Fruit fly (Drosophila melanogaster) whole organism, embryonic: ENCODE results near the gene CG45218.

Experiments
- CG10366 ChIP-seq: fragments of 200-800 bp; sonication (Bioruptor generic); IDR thresholded peaks from 2 replicates; pipeline ENCODE4 v1.3.6; 2022; ENCODE audit warnings: missing biosample characterization, missing genetic modification characterization
- CG11456 ChIP-seq: fragments of 200-800 bp; sonication (Bioruptor generic); IDR thresholded peaks from 3 replicates; pipeline ENCODE4 v1.3.6; 2022; ENCODE audit warnings: missing biosample characterization, missing genetic modification characterization
- CG14710 ChIP-seq: fragments of 200-800 bp; sonication (Bioruptor generic); optimal IDR thresholded peaks from 3 replicates; lab custom pipeline; 2019; ENCODE audit warnings: missing biosample characterization, mild to moderate bottlenecking, missing genetic modification characterization, moderate library complexity
- CG15479 ChIP-seq: fragments of 200-800 bp; sonication (Bioruptor generic); optimal IDR thresholded peaks from 3 replicates; lab custom pipeline; 2019; ENCODE audit warnings: missing biosample characterization, mild to moderate bottlenecking, missing genetic modification characterization, moderate library complexity
- CG16813 ChIP-seq: fragments of 200-800 bp; sonication (Bioruptor generic); IDR thresholded peaks from 3 replicates; pipeline ENCODE4 v1.3.6; 2022; ENCODE audit warnings: missing biosample characterization, missing genetic modification characterization; ENCODE audit not compliant: partially characterized antibody
- CG17186 ChIP-seq: fragments of 200-800 bp; sonication (Bioruptor generic); optimal IDR thresholded peaks from 3 replicates; lab custom pipeline; 2017; ENCODE audit warnings: missing biosample characterization, missing genetic modification reagents, missing genetic modification characterization
- CG18262 ChIP-seq: fragments of 200-800 bp; optimal IDR thresholded peaks from 3 replicates; lab custom pipeline; 2019; ENCODE audit warnings: missing biosample characterization, mild to moderate bottlenecking, missing genetic modification characterization, moderate library complexity
- CG2116 ChIP-seq: fragments of 200-800 bp; sonication (Bioruptor generic); optimal IDR thresholded peaks from 3 replicates; lab custom pipeline; 2018; ENCODE audit warnings: missing biosample characterization, mild to moderate bottlenecking, missing genetic modification characterization
- CG3281 ChIP-seq: fragments of 200-800 bp; sonication (Bioruptor generic); optimal IDR thresholded peaks from 3 replicates; lab custom pipeline; 2017; ENCODE audit warnings: missing biosample characterization, mild to moderate bottlenecking, missing genetic modification characterization
- CG33213 ChIP-seq: fragments of 200-800 bp; sonication (Bioruptor generic); optimal IDR thresholded peaks from 3 replicates; lab custom pipeline; 2016; ENCODE audit warnings: missing biosample characterization, missing genetic modification characterization
- CG3847 ChIP-seq: fragments of 200-800 bp; sonication (Bioruptor generic); IDR thresholded peaks from 2 replicates; pipeline ENCODE4 v1.3.6; 2022; ENCODE audit warnings: missing biosample characterization, missing genetic modification characterization
- CG3995 ChIP-seq: fragments of 200-800 bp; sonication (Bioruptor generic); optimal IDR thresholded peaks from 3 replicates; lab custom pipeline; 2016; ENCODE audit warnings: missing biosample characterization, missing genetic modification characterization
- CG4617 ChIP-seq: fragments of 200-800 bp; sonication (Bioruptor generic); optimal IDR thresholded peaks from 3 replicates; lab custom pipeline; 2016; ENCODE audit warnings: missing biosample characterization, missing genetic modification characterization, borderline replicate concordance
- CG5245 ChIP-seq: fragments of 200-800 bp; sonication (Bioruptor generic); optimal IDR thresholded peaks from 3 replicates; lab custom pipeline; 2016; ENCODE audit warnings: missing biosample characterization, missing genetic modification characterization
- CG9876 ChIP-seq: fragments of 200-800 bp; sonication (Bioruptor generic); optimal IDR thresholded peaks from 2 replicates; lab custom pipeline; 2016; ENCODE audit warnings: missing biosample characterization, missing genetic modification characterization
- Camta ChIP-seq: fragments of 200-800 bp; sonication (Bioruptor generic); optimal IDR thresholded peaks from 2 replicates; lab custom pipeline; 2016; ENCODE audit warnings: missing biosample characterization, missing genetic modification characterization
- Dad ChIP-seq: fragments of 200-800 bp; sonication (Bioruptor generic); optimal IDR thresholded peaks from 3 replicates; lab custom pipeline; 2016; ENCODE audit warnings: missing biosample characterization, missing genetic modification characterization
- Dll ChIP-seq: fragments of 200-800 bp; sonication (Bioruptor generic); IDR thresholded peaks from 4 replicates; pipeline ENCODE4 v1.3.6; 2022; ENCODE audit warnings: missing biosample characterization, missing genetic modification characterization; ENCODE audit not compliant: partially characterized antibody
- Doc2 ChIP-seq: fragments of 200-800 bp; sonication (Bioruptor generic); IDR thresholded peaks from 2 replicates; pipeline ENCODE4 v1.3.6; 2022; ENCODE audit warnings: missing biosample characterization, missing genetic modification characterization
- Hr3 ChIP-seq: fragments of 200-800 bp; sonication (Bioruptor generic); optimal IDR thresholded peaks from 3 replicates; lab custom pipeline; 2016; ENCODE audit warnings: missing biosample characterization, missing genetic modification characterization
- PHDP ChIP-seq: fragments of 200-800 bp; sonication (Bioruptor generic); optimal IDR thresholded peaks from 3 replicates; lab custom pipeline; 2018; ENCODE audit warnings: missing biosample characterization, mild to moderate bottlenecking, missing genetic modification characterization, moderate library complexity
- ab ChIP-seq: fragments of 200-800 bp; sonication (Bioruptor generic); optimal IDR thresholded peaks from 2 replicates; lab custom pipeline; 2016; ENCODE audit warnings: missing biosample characterization, missing genetic modification characterization
- abd-A ChIP-seq: fragments of 200-800 bp; sonication (Bioruptor generic); optimal IDR thresholded peaks from 3 replicates; lab custom pipeline; 2019; ENCODE audit warnings: missing biosample characterization, mild to moderate bottlenecking, missing genetic modification characterization, moderate library complexity
- amos ChIP-seq: fragments of 200-800 bp; sonication (Bioruptor generic); IDR thresholded peaks from 2 replicates; pipeline ENCODE4 v1.3.6; 2022; ENCODE audit warnings: missing biosample characterization, missing genetic modification characterization; ENCODE audit not compliant: partially characterized antibody
- az2 ChIP-seq: fragments of 200-800 bp; sonication (Bioruptor generic); optimal IDR thresholded peaks from 3 replicates; lab custom pipeline; 2016; ENCODE audit warnings: missing biosample characterization, missing genetic modification characterization
- bbx ChIP-seq: fragments of 200-800 bp; sonication (Bioruptor generic); IDR thresholded peaks from 2 replicates; pipeline ENCODE4 v1.3.6; 2022; ENCODE audit warnings: missing biosample characterization, missing genetic modification characterization; ENCODE audit not compliant: partially characterized antibody
- bowl ChIP-seq: fragments of 200-800 bp; sonication (Bioruptor generic); IDR thresholded peaks from 2 replicates; pipeline ENCODE4 v1.3.6; 2022; ENCODE audit warnings: missing biosample characterization, missing genetic modification characterization
- chinmo ChIP-seq: fragments of 200-800 bp; sonication (Bioruptor generic); IDR thresholded peaks from 4 replicates; pipeline ENCODE4 v1.3.6; 2022; ENCODE audit warnings: missing biosample characterization, missing genetic modification characterization; ENCODE audit not compliant: partially characterized antibody
- exex ChIP-seq: fragments of 200-800 bp; sonication (Bioruptor generic); optimal IDR thresholded peaks from 4 replicates; lab custom pipeline; 2018; ENCODE audit warnings: missing biosample characterization, mild to moderate bottlenecking, missing genetic modification characterization, moderate library complexity
- gcm ChIP-seq: fragments of 200-800 bp; sonication (Bioruptor generic); optimal IDR thresholded peaks from 2 replicates; lab custom pipeline; 2019; ENCODE audit warnings: missing biosample characterization, mild to moderate bottlenecking, missing genetic modification characterization, moderate library complexity
- gro ChIP-seq: fragments of 200-800 bp; sonication (Bioruptor generic); optimal IDR thresholded peaks from 2 replicates; lab custom pipeline; 2016; ENCODE audit warnings: missing biosample characterization, missing genetic modification characterization
- gsb-n ChIP-seq: fragments of 200-800 bp; sonication (Bioruptor generic); optimal IDR thresholded peaks from 3 replicates; lab custom pipeline; 2018; ENCODE audit warnings: missing biosample characterization, mild to moderate bottlenecking, missing genetic modification characterization
- luna ChIP-seq: fragments of 200-800 bp; sonication (Bioruptor generic); optimal IDR thresholded peaks from 2 replicates; lab custom pipeline; 2016; ENCODE audit warnings: missing biosample characterization, missing genetic modification characterization
- mld ChIP-seq: fragments of 200-800 bp; sonication (Bioruptor generic); IDR thresholded peaks from 3 replicates; pipeline ENCODE4 v1.3.6; 2022; ENCODE audit warnings: missing biosample characterization, missing genetic modification characterization; ENCODE audit not compliant: partially characterized antibody
- nerfin-2 ChIP-seq: fragments of 200-800 bp; sonication (Bioruptor generic); IDR thresholded peaks from 2 replicates; pipeline ENCODE4 v1.3.6; 2022; ENCODE audit warnings: missing biosample characterization, missing genetic modification characterization; ENCODE audit not compliant: partially characterized antibody
- phol ChIP-seq: fragments of 200-800 bp; sonication (Bioruptor generic); optimal IDR thresholded peaks from 3 replicates; lab custom pipeline; 2018; ENCODE audit warnings: missing biosample characterization, mild to moderate bottlenecking, missing genetic modification characterization, moderate library complexity
- pum ChIP-seq: fragments of 200-800 bp; sonication (Bioruptor generic); optimal IDR thresholded peaks from 2 replicates; lab custom pipeline; 2016; ENCODE audit warnings: missing biosample characterization, missing genetic modification characterization
- ro ChIP-seq: fragments of 200-800 bp; sonication (Bioruptor generic); IDR thresholded peaks from 2 replicates; pipeline ENCODE4 v1.3.6; 2022; ENCODE audit warnings: missing biosample characterization, missing genetic modification characterization
- sens-2 ChIP-seq: fragments of 200-800 bp; sonication (Bioruptor generic); IDR thresholded peaks from 2 replicates; pipeline ENCODE4 v1.3.6; 2022; ENCODE audit warnings: missing biosample characterization, missing genetic modification characterization
- sim ChIP-seq: fragments of 200-800 bp; sonication (Bioruptor generic); IDR thresholded peaks from 2 replicates; pipeline ENCODE4 v1.3.6; 2022; ENCODE audit warnings: missing biosample characterization, missing genetic modification characterization
- sima ChIP-seq: fragments of 200-800 bp; sonication (Bioruptor generic); optimal IDR thresholded peaks from 2 replicates; lab custom pipeline; 2016; ENCODE audit warnings: missing biosample characterization, missing genetic modification characterization
- sisA ChIP-seq: fragments of 200-800 bp; sonication (Bioruptor generic); IDR thresholded peaks from 2 replicates; pipeline ENCODE4 v1.3.6; 2022; ENCODE audit warnings: missing biosample characterization, missing genetic modification characterization
- tap ChIP-seq: fragments of 200-800 bp; optimal IDR thresholded peaks from 3 replicates; lab custom pipeline; 2019; ENCODE audit warnings: missing biosample characterization, mild to moderate bottlenecking, missing genetic modification characterization, moderate library complexity
- tgo ChIP-seq: fragments of 200-800 bp; sonication (Bioruptor generic); IDR thresholded peaks from 3 replicates; pipeline ENCODE4 v1.3.6; 2022; ENCODE audit warnings: missing biosample characterization, missing genetic modification characterization
- tin ChIP-seq: fragments of 200-800 bp; sonication (Bioruptor generic); optimal IDR thresholded peaks from 3 replicates; lab custom pipeline; 2016; ENCODE audit warnings: missing biosample characterization, missing genetic modification characterization
- trem ChIP-seq: fragments of 200-800 bp; optimal IDR thresholded peaks from 3 replicates; lab custom pipeline; 2019; ENCODE audit warnings: missing biosample characterization, mild to moderate bottlenecking, missing genetic modification characterization, moderate library complexity
- vfl ChIP-seq: fragments of 200-800 bp; sonication (Bioruptor generic); optimal IDR thresholded peaks from 2 replicates; lab custom pipeline; 2016; ENCODE audit warnings: missing biosample characterization, missing genetic modification characterization
- vnd ChIP-seq: fragments of 200-800 bp; sonication (Bioruptor generic); IDR thresholded peaks from 3 replicates; pipeline ENCODE4 v1.3.6; 2022; ENCODE audit warnings: missing biosample characterization, missing genetic modification characterization; ENCODE audit not compliant: partially characterized antibody
- wor ChIP-seq: fragments of 200-800 bp; sonication (Bioruptor generic); IDR thresholded peaks from 2 replicates; pipeline ENCODE4 v1.3.6; 2022; ENCODE audit warnings: missing biosample characterization, missing genetic modification characterization

Gene CG45218

dm6 chr3R:15265406-15266040, 25.1 kb downstream of the CG45218 start, which contains the start of gene ATPsynO (continued):
- peak; percentile 69 for TF ChIP-seq trem (tag; lab: Kevin White, UChicago)
- peak; percentile 15 for TF ChIP-seq CG17186 (GFP tag; lab: Kevin White, UChicago)
- TF ChIP-seq CG3847, result peak; percentile 17; the same call in 1 of the 2 replicates
- TF ChIP-seq CG5245 (GFP tag; lab: Kevin White, UChicago), result no peak
- TF ChIP-seq bbx, result 0 out of 2 replicates have a peak, but pooled peaks have one; percentile 41
- TF ChIP-seq tin (GFP tag; lab: Kevin White, UChicago), result peak; percentile 11
- TF ChIP-seq exex, result no peak
- peak; percentile 100 for TF ChIP-seq CG3281
- TF ChIP-seq gro (GFP tag; lab: Kevin White, UChicago), result peak; percentile 51
- TF ChIP-seq phol (tag; lab: Kevin White, UChicago), result peak; percentile 79
- TF ChIP-seq CG14710 (tag; lab: Kevin White, UChicago), result peak; percentile 53
- peak; percentile 98 for TF ChIP-seq CG2116 (GFP tag; lab: Kevin White, UChicago)
- no peak for TF ChIP-seq tap (tag; lab: Kevin White, UChicago)
- TF ChIP-seq CG18262 (tag; lab: Kevin White, UChicago), result peak; percentile 32
- TF ChIP-seq vfl (GFP tag; lab: Kevin White, UChicago), result peak; percentile 8
- TF ChIP-seq Hr3 (GFP tag; lab: Kevin White, UChicago), result no peak
- TF ChIP-seq sisA, result no peak
- peak; percentile 69 for TF ChIP-seq CG4617 (GFP tag; lab: Kevin White, UChicago)
- TF ChIP-seq sens-2 (GFP tag; lab: Robert Waterston, UW), result peak; percentile 71
- TF ChIP-seq tgo (GFP tag; lab: Robert Waterston, UW), result no peak
- no peak for TF ChIP-seq CG15479

dm6 chr3R:15263946-15264345, 26.7 kb downstream of the CG45218 start:
- no peak for TF ChIP-seq nerfin-2 (GFP tag; lab: Robert Waterston, UW)
- TF ChIP-seq CG11456, result no peak
- TF ChIP-seq CG16813 (GFP tag; lab: Robert Waterston, UW), result 0 out of 3 replicates have a peak, but pooled peaks have one; percentile 16
- TF ChIP-seq CG3995, result no peak
- no peak for TF ChIP-seq gro (GFP tag; lab: Kevin White, UChicago)
- no peak for TF ChIP-seq abd-A (tag; lab: Kevin White, UChicago)
- TF ChIP-seq CG3281, result no peak
- TF ChIP-seq Doc2, result no peak
- TF ChIP-seq vnd (GFP tag; lab: Robert Waterston, UW), result no peak
- no peak for TF ChIP-seq sim (GFP tag; lab: Robert Waterston, UW)
- no peak for TF ChIP-seq pum (GFP tag; lab: Kevin White, UChicago)
- TF ChIP-seq luna (GFP tag; lab: Kevin White, UChicago), result no peak
- no peak for TF ChIP-seq sima (GFP tag; lab: Kevin White, UChicago)
- TF ChIP-seq phol (tag; lab: Kevin White, UChicago), result peak; percentile 30
- no peak for TF ChIP-seq wor (GFP tag; lab: Robert Waterston, UW)
- no peak for TF ChIP-seq gsb-n (tag; lab: Kevin White, UChicago)
- TF ChIP-seq Dad (GFP tag; lab: Kevin White, UChicago), result no peak
- TF ChIP-seq Dll (GFP tag; lab: Robert Waterston, UW), result no peak
- no peak for TF ChIP-seq CG33213 (GFP tag; lab: Kevin White, UChicago)
- TF ChIP-seq ro (GFP tag; lab: Robert Waterston, UW), result no peak
- no peak for TF ChIP-seq CG9876 (GFP tag; lab: Kevin White, UChicago)
- no peak for TF ChIP-seq CG10366
- no peak for TF ChIP-seq az2 (GFP tag; lab: Kevin White, UChicago)
- no peak for TF ChIP-seq chinmo (GFP tag; lab: Robert Waterston, UW)
- 0 out of 3 replicates have a peak, but pooled peaks have one; percentile 17 for TF ChIP-seq mld (GFP tag; lab: Robert Waterston, UW)
- TF ChIP-seq ab (GFP tag; lab: Kevin White, UChicago), result no peak
- TF ChIP-seq gcm (GFP tag; lab: Kevin White, UChicago), result no peak
- peak; percentile 33; the same call in 1 of the 2 replicates for TF ChIP-seq amos (GFP tag; lab: Robert Waterston, UW)
- TF ChIP-seq bowl (GFP tag; lab: Robert Waterston, UW), result no peak
- TF ChIP-seq PHDP, result no peak
- TF ChIP-seq Camta (GFP tag; lab: Kevin White, UChicago), result no peak
